Fruit fly (Drosophila melanogaster): ENCODE data around the gene Syn.

The Syn gene

dm6 chr3R:10263972-10264536 lies 73.6 kb downstream of the Syn start, which contains the start of gene Nuak:
TSS of gene Nuak (plus strand) at chr3R:10264306.
- TF ChIP-seq CG8924 (tag; optimal IDR thresholded peaks at IDR 0.05): peak; percentile 72
- TF ChIP-seq Six4 (GFP tag; optimal IDR thresholded peaks at IDR 0.05): peak; percentile 87
- TF ChIP-seq usp (GFP tag; optimal IDR thresholded peaks at IDR 0.05): no peak
- TF ChIP-seq CG17912 (GFP tag; optimal IDR thresholded peaks at IDR 0.05): peak; percentile 70
- TF ChIP-seq ssp (GFP tag; IDR thresholded peaks at IDR 0.05): no peak
- peak; percentile 58 for TF ChIP-seq Usf (GFP tag; optimal IDR thresholded peaks at IDR 0.05)
- no peak for TF ChIP-seq C15 (GFP tag; IDR thresholded peaks at IDR 0.05)
- peak; percentile 67 for TF ChIP-seq Hey (tag; optimal IDR thresholded peaks at IDR 0.05)
- no peak for TF ChIP-seq CG8359 (GFP tag; optimal IDR thresholded peaks at IDR 0.05; ENCODE audit: borderline replicate concordance)
- no peak for TF ChIP-seq CG16779 (GFP tag; IDR thresholded peaks at IDR 0.05)
- TF ChIP-seq CHES-1-like (GFP tag; optimal IDR thresholded peaks at IDR 0.05): peak; percentile 95
- peak; percentile 53 for TF ChIP-seq CG9437 (GFP tag; optimal IDR thresholded peaks at IDR 0.05)
- no peak for TF ChIP-seq mld (GFP tag; IDR thresholded peaks at IDR 0.05; ENCODE audit: partially characterized antibody)
- no peak for TF ChIP-seq CG17612 (GFP tag; IDR thresholded peaks at IDR 0.05)
- TF ChIP-seq CG12659 (GFP tag; optimal IDR thresholded peaks at IDR 0.05): peak; percentile 92
- no peak for TF ChIP-seq CG9215 (GFP tag; IDR thresholded peaks at IDR 0.05)
- peak; percentile 58 for TF ChIP-seq jing (GFP tag; optimal IDR thresholded peaks at IDR 0.05)
- peak; percentile 14 for TF ChIP-seq sqz (GFP tag; optimal IDR thresholded peaks at IDR 0.05)
- peak; percentile 79 for TF ChIP-seq CG15696 (tag; optimal IDR thresholded peaks at IDR 0.05)
- TF ChIP-seq luna (GFP tag; optimal IDR thresholded peaks at IDR 0.05): peak; percentile 95
- TF ChIP-seq CG1233 (GFP tag; optimal IDR thresholded peaks at IDR 0.05): peak; percentile 74
- TF ChIP-seq Med (GFP tag): peak; percentile 100
- TF ChIP-seq CG15479 (GFP tag; optimal IDR thresholded peaks at IDR 0.05): no peak
- TF ChIP-seq disco-r (GFP tag; optimal IDR thresholded peaks at IDR 0.05): peak; percentile 80
- peak; percentile 79 for TF ChIP-seq Fer2 (tag; optimal IDR thresholded peaks at IDR 0.05)
- no peak for TF ChIP-seq Hr78 (GFP tag; optimal IDR thresholded peaks at IDR 0.05)
- no peak for TF ChIP-seq gsb (GFP tag; IDR thresholded peaks at IDR 0.05)
- TF ChIP-seq CG14050 (GFP tag; IDR thresholded peaks at IDR 0.05): no peak
- no peak for TF ChIP-seq CG10959 (GFP tag; IDR thresholded peaks at IDR 0.05)
- TF ChIP-seq ato (GFP tag; IDR thresholded peaks at IDR 0.05; ENCODE audit: partially characterized antibody): no peak
- peak; percentile 74 for TF ChIP-seq CG1603 (tag; optimal IDR thresholded peaks at IDR 0.05)
- TF ChIP-seq CG4404 (GFP tag; IDR thresholded peaks at IDR 0.05): no peak
- TF ChIP-seq sisA (GFP tag; IDR thresholded peaks at IDR 0.05): no peak
- peak; percentile 90 for TF ChIP-seq crc (GFP tag; optimal IDR thresholded peaks at IDR 0.05)
- peak; percentile 32 for TF ChIP-seq CG7745 (tag; optimal IDR thresholded peaks at IDR 0.05)
- peak; percentile 97 for TF ChIP-seq slp2 (GFP tag; optimal IDR thresholded peaks at IDR 0.05)
- no peak for TF ChIP-seq GATAe (GFP tag; conservative IDR thresholded peaks at IDR 0.05)
- TF ChIP-seq vnd (GFP tag; IDR thresholded peaks at IDR 0.05; ENCODE audit: partially characterized antibody): no peak
- TF ChIP-seq zen (tag; optimal IDR thresholded peaks at IDR 0.05): peak; percentile 81
- TF ChIP-seq maf-S (GFP tag; optimal IDR thresholded peaks at IDR 0.05): peak; percentile 87
- TF ChIP-seq CG32767 (GFP tag; IDR thresholded peaks at IDR 0.05): no peak
- peak; percentile 97 for TF ChIP-seq Gug (GFP tag; IDR thresholded peaks at IDR 0.05)
- TF ChIP-seq schlank (tag; optimal IDR thresholded peaks at IDR 0.05): peak; percentile 76
- no peak for TF ChIP-seq z (GFP tag; IDR thresholded peaks at IDR 0.05)
- peak; percentile 70 for TF ChIP-seq CG10462 (GFP tag; optimal IDR thresholded peaks at IDR 0.05)
- no peak for TF ChIP-seq tna (GFP tag; IDR thresholded peaks at IDR 0.05; ENCODE audit: partially characterized antibody)
- peak; percentile 88 for TF ChIP-seq emc (GFP tag; optimal IDR thresholded peaks at IDR 0.05)
- peak; percentile 32 for TF ChIP-seq CG6813 (GFP tag; optimal IDR thresholded peaks at IDR 0.05)
- no peak for TF ChIP-seq Lim3 (GFP tag; IDR thresholded peaks at IDR 0.05)
- peak; percentile 94 for TF ChIP-seq trh (GFP tag; optimal IDR thresholded peaks at IDR 0.05)
- TF ChIP-seq da (GFP tag; optimal IDR thresholded peaks at IDR 0.05): peak; percentile 82

Measured in whole organism, embryonic.